Fruit fly (Drosophila melanogaster): ENCODE data around the gene CG43998.

Gene CG43998

dm6 chr3R:23915042-23915428, 13.8 kb downstream of the CG43998 start:
- TF ChIP-seq CG5204 (GFP tag; optimal IDR thresholded peaks at IDR 0.05), result no peak
- TF ChIP-seq Hr96 (GFP tag; optimal IDR thresholded peaks at IDR 0.05), result no peak
- no peak for TF ChIP-seq ovo (GFP tag; optimal IDR thresholded peaks at IDR 0.05)
- TF ChIP-seq Clk (GFP tag; optimal IDR thresholded peaks at IDR 0.05), result no peak
- TF ChIP-seq Crg-1 (GFP tag; optimal IDR thresholded peaks at IDR 0.05), result no peak
- peak; percentile 5 for TF ChIP-seq CG14711 (tag; optimal IDR thresholded peaks at IDR 0.05)
- no peak for TF ChIP-seq CG7045 (GFP tag; optimal IDR thresholded peaks at IDR 0.05)
- no peak for TF ChIP-seq CG12768 (GFP tag; optimal IDR thresholded peaks at IDR 0.05)

- TF ChIP-seq CG7101 (tag; optimal IDR thresholded peaks at IDR 0.05) (no peak), bab1 (GFP tag; optimal IDR thresholded peaks at IDR 0.05) (no peak), kay (GFP tag; ENCODE audit: borderline replicate concordance) (no peak)
Measured at dm6 chr3R:23914415-23915041, 14.3 kb downstream of the CG43998 start.

- no peak for TF ChIP-seq CG5204 (GFP tag; optimal IDR thresholded peaks at IDR 0.05)
- TF ChIP-seq CG7045 (GFP tag; optimal IDR thresholded peaks at IDR 0.05), result no peak
Measured at dm6 chr3R:23912349-23912748, 16.5 kb downstream of the CG43998 start.

- no peak for TF ChIP-seq CG33017 (tag; optimal IDR thresholded peaks at IDR 0.05)
- TF ChIP-seq kay (GFP tag; ENCODE audit: borderline replicate concordance), result no peak
- TF ChIP-seq Crg-1 (GFP tag; optimal IDR thresholded peaks at IDR 0.05), result no peak
- no peak for TF ChIP-seq CG1620 (GFP tag; optimal IDR thresholded peaks at IDR 0.05)
- no peak for TF ChIP-seq bab1 (GFP tag; optimal IDR thresholded peaks at IDR 0.05)
- no peak for TF ChIP-seq cic (GFP tag; optimal IDR thresholded peaks at IDR 0.05)
- no peak for TF ChIP-seq CG11617 (GFP tag; optimal IDR thresholded peaks at IDR 0.05)
- TF ChIP-seq Clk (GFP tag; optimal IDR thresholded peaks at IDR 0.05), result no peak
- TF ChIP-seq CG5204 (GFP tag; optimal IDR thresholded peaks at IDR 0.05), result no peak
Measured at dm6 chr3R:23911073-23911690, 17.6 kb downstream of the CG43998 start.

- TF ChIP-seq CG1620 (GFP tag; optimal IDR thresholded peaks at IDR 0.05), result no peak
- TF ChIP-seq cnc (optimal IDR thresholded peaks at IDR 0.05), result no peak
- TF ChIP-seq tj (GFP tag; optimal IDR thresholded peaks at IDR 0.05), result no peak
Measured at dm6 chr3R:23910260-23910887, 18.4 kb downstream of the CG43998 start.

- peak; percentile 8 for TF ChIP-seq Crg-1 (GFP tag; optimal IDR thresholded peaks at IDR 0.05)
- TF ChIP-seq tj (GFP tag; optimal IDR thresholded peaks at IDR 0.05), result no peak
Measured at dm6 chr3R:23909347-23909862, 19.4 kb downstream of the CG43998 start.

dm6 chr3R:23903425-23903824, 25.4 kb downstream of the CG43998 start:
- no peak for TF ChIP-seq CG33017 (tag; optimal IDR thresholded peaks at IDR 0.05)
- no peak for TF ChIP-seq tj (GFP tag; optimal IDR thresholded peaks at IDR 0.05)
- TF ChIP-seq CG7101 (tag; optimal IDR thresholded peaks at IDR 0.05), result no peak
- no peak for TF ChIP-seq CG14711 (tag; optimal IDR thresholded peaks at IDR 0.05)
- no peak for TF ChIP-seq CG7045 (GFP tag; optimal IDR thresholded peaks at IDR 0.05)
- no peak for TF ChIP-seq toe (GFP tag; optimal IDR thresholded peaks at IDR 0.05)
- TF ChIP-seq Mnt (GFP tag; optimal IDR thresholded peaks at IDR 0.05), result no peak
- TF ChIP-seq Clk (GFP tag; optimal IDR thresholded peaks at IDR 0.05), result no peak
- TF ChIP-seq CG1620 (GFP tag; optimal IDR thresholded peaks at IDR 0.05), result no peak
- TF ChIP-seq cnc (optimal IDR thresholded peaks at IDR 0.05), result no peak
- no peak for TF ChIP-seq pad (GFP tag; optimal IDR thresholded peaks at IDR 0.05)
- no peak for TF ChIP-seq CG12768 (GFP tag; optimal IDR thresholded peaks at IDR 0.05)
- TF ChIP-seq bab1 (GFP tag; optimal IDR thresholded peaks at IDR 0.05), result no peak
- no peak for TF ChIP-seq Hr96 (GFP tag; optimal IDR thresholded peaks at IDR 0.05)
- TF ChIP-seq kay (GFP tag; ENCODE audit: borderline replicate concordance), result no peak
- no peak for TF ChIP-seq ovo (GFP tag; optimal IDR thresholded peaks at IDR 0.05)
- TF ChIP-seq CG11617 (GFP tag; optimal IDR thresholded peaks at IDR 0.05), result no peak

- peak; percentile 73 for TF ChIP-seq CG14711 (tag; optimal IDR thresholded peaks at IDR 0.05)
- no peak for TF ChIP-seq pad (GFP tag; optimal IDR thresholded peaks at IDR 0.05)
- TF ChIP-seq Hr96 (GFP tag; optimal IDR thresholded peaks at IDR 0.05), result no peak
Measured at dm6 chr3R:23902557-23902956, 26.2 kb downstream of the CG43998 start.
